Worm (Caenorhabditis elegans) whole organism, L4/young adult: Measurements from ENCODE around the gene B0001.5.

Experiments used
- W03F9.2 ChIP-seq: fragments of 150-350 bp; optimal IDR thresholded peaks from 2 replicates; lab custom pipeline; 2014; ENCODE audit warnings: missing biosample characterization, missing genetic modification characterization
- him-1 ChIP-seq: sonication (generic microtip); optimal IDR thresholded peaks from 2 replicates; lab custom pipeline; 2016; ENCODE audit warnings: missing genotype, missing genetic modification reagents, missing genetic modification characterization, missing compliant biosample characterization

DNA sequence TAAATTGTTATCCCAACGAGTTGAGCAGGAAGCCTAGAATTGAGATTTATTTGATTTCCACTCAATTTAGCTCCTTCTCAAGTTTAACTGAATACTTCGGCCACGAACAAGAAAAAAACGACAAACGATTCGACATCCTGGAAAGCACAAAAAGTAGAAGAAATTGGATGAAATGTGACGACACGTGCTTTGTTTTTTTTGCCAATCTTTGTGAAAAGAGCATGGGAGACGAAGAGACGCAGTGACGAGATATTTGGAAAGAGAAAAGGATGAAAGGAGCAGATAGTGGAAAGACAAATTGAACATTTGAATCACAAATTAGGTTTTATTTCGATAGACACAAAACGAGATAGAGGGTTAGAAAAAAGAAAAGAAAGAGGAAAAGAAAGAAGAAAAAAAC is 28.6 kb downstream of the B0001.5 start:
- TF ChIP-seq W03F9.2 (tag; lab: Kevin White, UChicago) (no peak), him-1 (tag; lab: Kevin White, UChicago) (no peak)
